Worm (Caenorhabditis elegans) whole organism, L4 larva: ENCODE data around the gene hphd-1.

Experiments
- F44E2.7 ChIP-seq: fragments of 200-800 bp; sonication (Bioruptor generic); IDR thresholded peaks from 2 replicates; pipeline ENCODE4 v2.1.2; 2022; ENCODE audit warnings: missing genetic modification characterization, missing compliant biosample characterization
- T26A8.4 ChIP-seq: fragments of 200-800 bp; sonication (Bioruptor generic); IDR thresholded peaks from 2 replicates; pipeline ENCODE4 v1.3.6; 2022; ENCODE audit warnings: missing genetic modification characterization, missing compliant biosample characterization
- Y105C5A.15 ChIP-seq: fragments of 200-800 bp; sonication (Bioruptor generic); IDR thresholded peaks from 2 replicates; pipeline ENCODE4 v1.3.6; 2022; ENCODE audit warnings: missing genetic modification characterization, missing compliant biosample characterization
- Y5F2A.4 ChIP-seq: fragments of 200-800 bp; sonication (Bioruptor generic); optimal IDR thresholded peaks from 2 replicates; lab custom pipeline; 2018; ENCODE audit warnings: mild to moderate bottlenecking, missing genetic modification characterization, missing compliant biosample characterization
- ZK337.2 ChIP-seq: fragments of 200-800 bp; sonication (Bioruptor generic); IDR thresholded peaks from 2 replicates; pipeline ENCODE4 v1.3.6; 2022; ENCODE audit warnings: missing genetic modification reagents, missing genetic modification characterization, missing compliant biosample characterization
- ZK546.5 ChIP-seq, 2 experiments: sonication (generic microtip); optimal IDR thresholded peaks; 2 replicates each; lab custom pipeline; 2017; ENCODE audit warnings: missing biosample characterization in 2 of 2, missing genetic modification characterization in 2 of 2
- arid-1 ChIP-seq: fragments of 200-800 bp; sonication (Bioruptor generic); conservative IDR thresholded peaks from 2 replicates; pipeline ENCODE4 v1.3.6; 2022; ENCODE audit warnings: missing genetic modification reagents, missing genetic modification characterization, missing compliant biosample characterization
- cey-2 ChIP-seq: sonication (generic microtip); optimal IDR thresholded peaks from 3 replicates; lab custom pipeline; 2017; ENCODE audit warnings: missing genetic modification characterization, mild to moderate bottlenecking, missing compliant biosample characterization, antibody characterized with exemption, borderline replicate concordance; ENCODE audit not compliant: insufficient read depth
- ctbp-1 ChIP-seq: fragments of 200-800 bp; sonication (Bioruptor generic); IDR thresholded peaks from 2 replicates; pipeline ENCODE4 v1.3.6; 2022; ENCODE audit warnings: missing genetic modification reagents, missing genetic modification characterization, missing compliant biosample characterization
- daf-16 ChIP-seq, 3 experiments: sonication (generic microtip); optimal IDR thresholded peaks; 2 replicates each; lab custom pipeline; 2016 to 2017; ENCODE audit warnings: missing genetic modification characterization in 3 of 3, missing genetic modification reagents in 3 of 3, mild to moderate bottlenecking in 2 of 3, missing compliant biosample characterization in 2 of 3, missing biosample characterization in 1 of 3, moderate library complexity in 1 of 3
- dmd-6 ChIP-seq: fragments of 200-800 bp; sonication (Bioruptor generic); IDR thresholded peaks from 2 replicates; pipeline ENCODE4 v1.3.6; 2022; ENCODE audit warnings: missing genetic modification reagents, missing genetic modification characterization, missing compliant biosample characterization
- dpl-1 ChIP-seq: fragments of 150-350 bp; optimal IDR thresholded peaks from 2 replicates; lab custom pipeline; 2014; ENCODE audit warnings: missing biosample characterization, missing genetic modification reagents, missing genetic modification characterization
- duxl-1 ChIP-seq: sonication (generic microtip); optimal IDR thresholded peaks from 2 replicates; lab custom pipeline; 2016; ENCODE audit warnings: mild to moderate bottlenecking, missing genetic modification characterization, moderate library complexity, missing compliant biosample characterization; ENCODE audit not compliant: poor library complexity
- gei-8 ChIP-seq: fragments of 200-800 bp; sonication (Bioruptor generic); optimal IDR thresholded peaks from 2 replicates; lab custom pipeline; 2018; ENCODE audit warnings: mild to moderate bottlenecking, missing genetic modification characterization, missing compliant biosample characterization
- hif-1 ChIP-seq, 2 experiments: sonication (generic microtip); optimal IDR thresholded peaks; 2 replicates each; lab custom pipeline; 2016 to 2017; ENCODE audit warnings: missing compliant biosample characterization in 2 of 2, missing genetic modification characterization in 2 of 2, missing genetic modification reagents in 2 of 2, missing genotype in 2 of 2, mild to moderate bottlenecking in 1 of 2
- hlh-30 ChIP-seq: sonication (generic microtip); optimal IDR thresholded peaks from 2 replicates; lab custom pipeline; 2017; ENCODE audit warnings: antibody characterized with exemption, mild to moderate bottlenecking, missing genetic modification characterization, missing compliant biosample characterization; ENCODE audit not compliant: insufficient read depth
- lin-1 ChIP-seq: fragments of 200-800 bp; sonication (Bioruptor generic); IDR thresholded peaks from 2 replicates; pipeline ENCODE4 v1.3.6; 2022; ENCODE audit warnings: missing genetic modification reagents, missing genetic modification characterization, missing compliant biosample characterization
- lin-13 ChIP-seq: fragments of 150-350 bp; optimal IDR thresholded peaks from 2 replicates; lab custom pipeline; 2014; ENCODE audit warnings: missing biosample characterization, missing genetic modification reagents, missing genetic modification characterization
- lin-29 ChIP-seq: fragments of 200-800 bp; sonication (Bioruptor generic); IDR thresholded peaks from 2 replicates; pipeline ENCODE4 v1.3.6; 2022; ENCODE audit warnings: missing genetic modification reagents, missing genetic modification characterization, missing compliant biosample characterization
- lin-38 ChIP-seq: fragments of 200-800 bp; sonication (Bioruptor generic); IDR thresholded peaks from 2 replicates; pipeline ENCODE4 v1.3.6; 2022; ENCODE audit warnings: missing genetic modification reagents, missing genetic modification characterization, missing compliant biosample characterization
- lin-39 ChIP-seq: fragments of 150-350 bp; optimal IDR thresholded peaks from 2 replicates; lab custom pipeline; 2014; ENCODE audit warnings: missing biosample characterization, missing genetic modification reagents, missing genetic modification characterization
- lir-3 ChIP-seq: sonication (generic microtip); optimal IDR thresholded peaks from 2 replicates; lab custom pipeline; 2016; ENCODE audit warnings: mild to moderate bottlenecking, missing genetic modification characterization, missing compliant biosample characterization
- lsy-2 ChIP-seq, 2 experiments: fragments of 150-350 bp in 1 of 2; sonication (generic microtip) in 1 of 2; optimal IDR thresholded peaks; 2 replicates each; lab custom pipeline; 2014 to 2017; ENCODE audit warnings: missing biosample characterization in 2 of 2, missing genetic modification characterization in 2 of 2
- mdt-29 ChIP-seq: fragments of 200-800 bp; sonication (Bioruptor generic); IDR thresholded peaks from 2 replicates; pipeline ENCODE4 v1.3.6; 2022; ENCODE audit warnings: missing genetic modification reagents, missing genetic modification characterization, missing compliant biosample characterization
- mes-2 ChIP-seq: sonication (generic microtip); optimal IDR thresholded peaks from 2 replicates; lab custom pipeline; 2016; ENCODE audit warnings: missing genotype, mild to moderate bottlenecking, missing genetic modification characterization, missing compliant biosample characterization; ENCODE audit not compliant: poor library complexity, severe bottlenecking
- nhr-11 ChIP-seq: fragments of 150-350 bp; optimal IDR thresholded peaks from 2 replicates; lab custom pipeline; 2014; ENCODE audit warnings: missing biosample characterization, missing genetic modification characterization
- nhr-48 ChIP-seq: sonication (generic microtip); optimal IDR thresholded peaks from 2 replicates; lab custom pipeline; 2016; ENCODE audit warnings: mild to moderate bottlenecking, missing genetic modification characterization, missing compliant biosample characterization
- rbr-2 ChIP-seq: sonication (generic microtip); optimal IDR thresholded peaks from 2 replicates; lab custom pipeline; 2016; ENCODE audit warnings: missing genotype, missing genetic modification characterization, missing compliant biosample characterization
- set-16 ChIP-seq: fragments of 200-800 bp; sonication (Bioruptor generic); IDR thresholded peaks from 2 replicates; pipeline ENCODE4 v1.3.6; 2022; ENCODE audit warnings: missing genetic modification reagents, missing genetic modification characterization, missing compliant biosample characterization
- snpc-1.2 ChIP-seq: fragments of 200-800 bp; sonication (Bioruptor generic); IDR thresholded peaks from 2 replicates; pipeline ENCODE4 v1.3.6; 2022; ENCODE audit warnings: missing genetic modification reagents, missing genetic modification characterization, missing compliant biosample characterization
- snpc-4 ChIP-seq: fragments of 150-350 bp; optimal IDR thresholded peaks from 2 replicates; lab custom pipeline; 2014; ENCODE audit warnings: missing biosample characterization, missing genetic modification characterization
- spr-3 ChIP-seq: fragments of 200-800 bp; sonication (Bioruptor generic); optimal IDR thresholded peaks from 2 replicates; lab custom pipeline; 2018; ENCODE audit warnings: mild to moderate bottlenecking, missing genetic modification characterization, missing compliant biosample characterization
- tag-97 ChIP-seq: fragments of 200-800 bp; sonication (Bioruptor generic); IDR thresholded peaks from 2 replicates; pipeline ENCODE4 v1.3.6; 2022; ENCODE audit warnings: missing genetic modification characterization, missing compliant biosample characterization
- unc-39 ChIP-seq: sonication (generic microtip); optimal IDR thresholded peaks from 2 replicates; lab custom pipeline; 2017; ENCODE audit warnings: missing biosample characterization, missing genetic modification characterization
- zag-1 ChIP-seq: fragments of 150-350 bp; optimal IDR thresholded peaks from 2 replicates; lab custom pipeline; 2014; ENCODE audit warnings: missing biosample characterization, missing genetic modification characterization
- zfp-2 ChIP-seq: sonication (generic microtip); optimal IDR thresholded peaks from 2 replicates; lab custom pipeline; 2016; ENCODE audit warnings: mild to moderate bottlenecking, missing genetic modification characterization, missing compliant biosample characterization
- zip-2 ChIP-seq: fragments of 150-350 bp; optimal IDR thresholded peaks from 2 replicates; lab custom pipeline; 2014; ENCODE audit warnings: missing biosample characterization, missing genetic modification characterization
- ztf-11 ChIP-seq: fragments of 150-350 bp; optimal IDR thresholded peaks from 2 replicates; lab custom pipeline; 2014; ENCODE audit warnings: missing biosample characterization, missing genetic modification characterization

The hphd-1 gene

DNA sequence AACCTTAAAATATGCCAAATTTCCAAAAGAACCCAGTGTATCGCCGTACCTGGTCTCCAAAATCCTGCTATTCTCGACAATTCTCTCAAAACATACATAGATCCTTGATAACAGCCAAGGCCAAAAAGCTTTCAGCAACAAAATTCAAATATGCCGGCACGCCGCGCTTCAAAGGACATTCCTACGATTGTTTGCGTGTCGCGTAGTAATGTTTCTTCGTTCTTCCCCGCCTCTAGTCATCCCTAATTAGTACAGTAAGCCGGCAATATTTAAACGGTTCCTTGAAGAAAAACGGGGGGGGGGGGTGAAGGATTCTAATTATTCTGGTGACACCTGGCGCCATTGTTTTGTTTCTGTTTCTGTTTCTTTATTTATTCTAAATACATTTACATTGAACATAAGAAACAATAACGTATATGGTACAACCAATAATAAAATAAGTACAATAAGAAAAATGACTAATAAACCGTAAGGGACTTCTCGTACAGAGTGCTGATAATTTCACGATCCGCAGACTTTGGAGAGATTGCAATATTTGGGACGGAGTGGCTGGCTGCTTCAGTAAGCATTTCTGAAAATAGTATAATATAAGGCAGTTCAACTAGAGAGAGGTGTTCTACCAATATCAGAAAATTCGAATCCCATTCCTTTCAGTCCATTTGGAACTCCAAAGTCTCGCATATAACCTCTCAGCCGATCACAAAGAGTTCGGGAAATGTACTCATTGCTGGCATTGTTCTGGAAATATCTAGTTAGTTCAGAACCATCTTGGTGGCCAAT is 2.2 kb downstream of the hphd-1 start (continued):
- TF ChIP-seq lsy-2 (tag; optimal IDR thresholded peaks at IDR 0.05; lab: Kevin White, UChicago) (no peak), nhr-11 (no peak), ctbp-1 (GFP tag; lab: Robert Waterston, UW) (no peak), mdt-29 (GFP tag; lab: Robert Waterston, UW) (peak; percentile 64), snpc-4 (tag; lab: Kevin White, UChicago) (no peak), Y5F2A.4 (GFP tag; lab: Kevin White, UChicago) (peak; percentile 33), hlh-30 (tag; lab: Kevin White, UChicago) (no peak), duxl-1 (peak; percentile 63), ZK337.2 (no peak), lin-29 (no peak), T26A8.4 (GFP tag; lab: Robert Waterston, UW) (peak; percentile 72), mes-2 (tag; lab: Kevin White, UChicago) (no peak), unc-39 (tag; lab: Kevin White, UChicago) (no peak), gei-8 (GFP tag; lab: Kevin White, UChicago) (no peak), ztf-11 (tag; lab: Kevin White, UChicago) (no peak), cey-2 (tag; lab: Kevin White, UChicago) (no peak), lir-3 (tag; lab: Kevin White, UChicago) (no peak), spr-3 (no peak), zag-1 (tag; lab: Kevin White, UChicago) (no peak), F44E2.7 (GFP tag; lab: Robert Waterston, UW) (no peak), rbr-2 (no peak), lin-38 (GFP tag; lab: Robert Waterston, UW) (peak; percentile 71), hif-1 (tag; optimal IDR thresholded peaks at IDR 0.05; lab: Kevin White, UChicago) (no peak), nhr-48 (no peak)
- TF ChIP-seq, all 104 proteins: peak for 25

DNA sequence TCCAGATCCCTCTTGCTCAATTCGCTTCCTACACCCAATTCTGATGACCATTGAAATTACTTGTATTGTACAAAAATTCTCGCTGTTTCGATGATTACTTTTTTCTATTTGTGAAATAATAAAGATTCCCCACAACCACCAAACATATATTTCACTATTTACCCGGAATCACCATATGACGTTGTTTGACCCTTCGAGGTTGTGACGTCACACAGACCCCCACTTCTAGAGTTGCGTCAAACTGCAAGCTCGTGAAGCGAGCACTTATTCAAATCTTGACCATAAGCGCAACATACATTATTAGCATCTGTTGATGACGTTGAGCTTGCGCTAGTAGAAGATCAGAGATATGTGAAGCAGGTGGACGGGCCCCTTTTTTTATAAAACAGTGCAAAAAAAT is 3.4 kb downstream of the hphd-1 start:
- TF ChIP-seq dpl-1 (GFP tag; lab: Kevin White, UChicago): no peak
- no peak for TF ChIP-seq arid-1 (GFP tag; lab: Robert Waterston, UW)
- TF ChIP-seq Y105C5A.15 (GFP tag; lab: Robert Waterston, UW): no peak
- no peak for TF ChIP-seq hlh-30 (tag; lab: Kevin White, UChicago)
- TF ChIP-seq dmd-6: no peak
- no peak for TF ChIP-seq snpc-1.2 (GFP tag; lab: Robert Waterston, UW)
- no peak for TF ChIP-seq lin-39 (tag; lab: Kevin White, UChicago)
- TF ChIP-seq tag-97 (GFP tag; lab: Robert Waterston, UW): no peak
- TF ChIP-seq ZK546.5 (tag; optimal IDR thresholded peaks at IDR 0.05; lab: Kevin White, UChicago): no peak
- no peak for TF ChIP-seq lin-29
- no peak for TF ChIP-seq zip-2 (tag; lab: Kevin White, UChicago)

DNA sequence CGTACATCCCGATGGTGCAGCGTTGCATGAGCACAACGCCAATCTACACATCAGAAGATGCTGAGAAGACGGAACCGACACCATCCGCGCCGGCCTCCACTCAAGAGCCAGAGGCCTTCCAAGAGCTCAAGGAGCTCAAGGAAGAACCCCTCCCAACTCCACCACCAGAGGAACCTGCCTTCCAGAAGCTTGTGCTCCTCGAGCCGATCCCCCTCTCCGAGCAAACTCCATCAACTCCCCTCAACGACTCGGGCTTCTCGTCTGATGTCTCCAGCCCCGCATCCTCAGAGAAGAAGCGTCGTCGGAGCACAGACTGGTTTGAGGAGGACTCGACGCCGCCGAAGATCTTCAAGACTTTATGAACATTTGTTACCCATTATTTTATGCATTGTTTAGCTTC is 4.2 kb downstream of the hphd-1 start:
- no peak for TF ChIP-seq snpc-4 (tag; lab: Kevin White, UChicago)
- TF ChIP-seq Y105C5A.15 (GFP tag; lab: Robert Waterston, UW): no peak
- TF ChIP-seq rbr-2: no peak
- no peak for TF ChIP-seq zfp-2
- no peak for TF ChIP-seq daf-16 (GFP tag; optimal IDR thresholded peaks at IDR 0.05; lab: Kevin White, UChicago)
- TF ChIP-seq daf-16 (tag; optimal IDR thresholded peaks at IDR 0.05; lab: Kevin White, UChicago): no peak
- TF ChIP-seq ztf-11 (tag; lab: Kevin White, UChicago): no peak
- peak; percentile 94 for TF ChIP-seq set-16 (GFP tag; lab: Robert Waterston, UW)
- TF ChIP-seq lin-13 (GFP tag; lab: Kevin White, UChicago): no peak
- no peak for TF ChIP-seq lin-1 (GFP tag; lab: Robert Waterston, UW)
